Worm (Caenorhabditis elegans): ENCODE measurements around the gene snb-6.

Gene snb-6

ce11 chrII:8859596-8859995, at the start of gene snb-6:
Gene snb-6 (minus strand): TSS chrII:8859696.
- TF ChIP-seq hmg-20 (GFP tag; IDR thresholded peaks at IDR 0.05): no peak
- TF ChIP-seq ztf-25 (GFP tag; IDR thresholded peaks at IDR 0.05): no peak
- no peak for TF ChIP-seq ZK185.1 (tag; optimal IDR thresholded peaks at IDR 0.05; ENCODE audit: poor library complexity, severe bottlenecking)
- no peak for TF ChIP-seq F37B4.10 (GFP tag; IDR thresholded peaks at IDR 0.05)
- TF ChIP-seq egl-44 (GFP tag; IDR thresholded peaks at IDR 0.05): no peak
- no peak for TF ChIP-seq nhr-27 (tag; optimal IDR thresholded peaks at IDR 0.05)
- TF ChIP-seq tbp1 (GFP tag; optimal IDR thresholded peaks at IDR 0.05): no peak
- no peak for TF ChIP-seq lsl-1 (GFP tag; optimal IDR thresholded peaks at IDR 0.05)
- no peak for TF ChIP-seq pha-4 (tag; optimal IDR thresholded peaks at IDR 0.05)
- no peak for TF ChIP-seq ceh-40 (GFP tag; IDR thresholded peaks at IDR 0.05)
- TF ChIP-seq chd-7 (tag; optimal IDR thresholded peaks at IDR 0.05): no peak
- TF ChIP-seq ztf-18 (tag; optimal IDR thresholded peaks at IDR 0.05): no peak
- TF ChIP-seq K11D2.4 (GFP tag; IDR thresholded peaks at IDR 0.05): no peak
- TF ChIP-seq B0035.1 (tag; optimal IDR thresholded peaks at IDR 0.05): no peak

- no peak for TF ChIP-seq ztf-26 (tag; optimal IDR thresholded peaks at IDR 0.05)
- TF ChIP-seq lsy-27 (tag; optimal IDR thresholded peaks at IDR 0.05; ENCODE audit: borderline replicate concordance, insufficient read depth): no peak
- peak; percentile 9; the same call in 1 of the 2 replicates for TF ChIP-seq F33H1.4 (GFP tag; IDR thresholded peaks at IDR 0.05)
- TF ChIP-seq ztf-25 (GFP tag; IDR thresholded peaks at IDR 0.05): no peak
- no peak for TF ChIP-seq tlf-1 (GFP tag; optimal IDR thresholded peaks at IDR 0.05)
- TF ChIP-seq nhr-27 (tag; optimal IDR thresholded peaks at IDR 0.05): no peak
These were observed 44.4 kb upstream of the snb-6 start for ce11 chrII:8903871-8904270.

- TF ChIP-seq F23B12.7 (tag; optimal IDR thresholded peaks at IDR 0.05; ENCODE audit: insufficient read depth) (no peak), T07F8.4 (tag; optimal IDR thresholded peaks at IDR 0.05) (no peak), egrh-3 (GFP tag; IDR thresholded peaks at IDR 0.05) (no peak), lin-54 (GFP tag; optimal IDR thresholded peaks at IDR 0.05) (no peak), D2030.7 (GFP tag; IDR thresholded peaks at IDR 0.05) (no peak), sdz-38 (tag; optimal IDR thresholded peaks at IDR 0.05) (no peak), ceh-79 (tag; optimal IDR thresholded peaks at IDR 0.05) (no peak), ztf-22 (GFP tag; optimal IDR thresholded peaks at IDR 0.05) (no peak), attf-6 (GFP tag; IDR thresholded peaks at IDR 0.05) (no peak), F57A8.1 (GFP tag; optimal IDR thresholded peaks at IDR 0.05) (no peak), Y56A3A.18 (GFP tag; IDR thresholded peaks at IDR 0.05) (no peak), athp-1 (tag; optimal IDR thresholded peaks at IDR 0.05) (no peak), ceh-40 (GFP tag; IDR thresholded peaks at IDR 0.05) (no peak), F33H1.4 (GFP tag; IDR thresholded peaks at IDR 0.05) (no peak), ets-4 (GFP tag; optimal IDR thresholded peaks at IDR 0.05) (no peak), Y67H2A.10 (GFP tag; conservative IDR thresholded peaks at IDR 0.05) (no peak), F49E8.2 (tag; optimal IDR thresholded peaks at IDR 0.05; ENCODE audit: insufficient read depth) (no peak)
These were observed 39.9 kb upstream of the snb-6 start for ce11 chrII:8899357-8899748.

- no peak for TF ChIP-seq ets-4 (GFP tag; optimal IDR thresholded peaks at IDR 0.05)
- no peak for TF ChIP-seq B0035.1 (tag; optimal IDR thresholded peaks at IDR 0.05)
- TF ChIP-seq F52B5.7 (tag; optimal IDR thresholded peaks at IDR 0.05): no peak
- TF ChIP-seq repo-1 (tag; optimal IDR thresholded peaks at IDR 0.05): no peak
- TF ChIP-seq xnd-1 (tag; optimal IDR thresholded peaks at IDR 0.05): no peak
- no peak for TF ChIP-seq F10E7.11 (tag; optimal IDR thresholded peaks at IDR 0.05)
- no peak for TF ChIP-seq F55B11.4 (tag; optimal IDR thresholded peaks at IDR 0.05; ENCODE audit: borderline replicate concordance, insufficient read depth)
- TF ChIP-seq unc-62 (GFP tag; optimal IDR thresholded peaks at IDR 0.05): no peak
- no peak for TF ChIP-seq ceh-40 (GFP tag; IDR thresholded peaks at IDR 0.05)
- no peak for TF ChIP-seq efl-1 (GFP tag; optimal IDR thresholded peaks at IDR 0.05)
- no peak for TF ChIP-seq chd-7 (tag; optimal IDR thresholded peaks at IDR 0.05)
- no peak for TF ChIP-seq atf-7 (tag; optimal IDR thresholded peaks at IDR 0.05)
- TF ChIP-seq nhr-90 (tag; optimal IDR thresholded peaks at IDR 0.05): no peak
- TF ChIP-seq bed-1 (GFP tag; IDR thresholded peaks at IDR 0.05): no peak
These were observed 39.3 kb upstream of the snb-6 start for ce11 chrII:8898582-8899356.
